Worm (Caenorhabditis elegans) whole organism, dauer: ENCODE data around the gene nstp-8.

ENCODE experiments used
- unc-62 ChIP-seq: sonication (generic microtip); optimal IDR thresholded peaks from 2 replicates; lab custom pipeline; 2017; ENCODE audit warnings: missing biosample characterization, missing genetic modification reagents, missing genetic modification characterization

Gene nstp-8

ce11 chrV:2206181-2206580, 9.3 kb upstream of the nstp-8 start, which contains the start of gene srt-40:
srt-40 (minus strand) TSS chrV:2206281.
- no peak for TF ChIP-seq unc-62

- TF ChIP-seq unc-62 = no peak
These were observed 8.7 kb upstream of the nstp-8 start, which contains the start of gene svh-11 for ce11 chrV:2206801-2207200. svh-11 (plus strand) TSS chrV:2207101.

ce11 chrV:2207527-2207926, 7.9 kb upstream of the nstp-8 start:
- TF ChIP-seq unc-62 = no peak

- no peak for TF ChIP-seq unc-62
These were observed 3.5 kb upstream of the nstp-8 start, which contains the start of gene nhr-133 for ce11 chrV:2211936-2212335. nhr-133 (minus strand) TSS chrV:2212118.

ce11 chrV:2214428-2215038, 919 bp upstream of the nstp-8 start, which contains the start of gene nhr-184:
nhr-184 (minus strand) TSS chrV:2214478.
- TF ChIP-seq unc-62 = no peak

- no peak for TF ChIP-seq unc-62
These were observed 1.5 kb downstream of the nstp-8 start for ce11 chrV:2216927-2217326.

ce11 chrV:2218803-2219202, 3.4 kb downstream of the nstp-8 start, which contains the start of gene nhr-56:
nhr-56 (plus strand) TSS chrV:2219004.
- TF ChIP-seq unc-62 = no peak

- no peak for TF ChIP-seq unc-62
These were observed 6.3 kb downstream of the nstp-8 start, which contains the start of gene nhr-128 for ce11 chrV:2221764-2222163. nhr-128 (plus strand) TSS chrV:2222064.

- TF ChIP-seq unc-62 = no peak
These were observed 9.7 kb downstream of the nstp-8 start, which contains the start of gene nhr-103 for ce11 chrV:2225130-2225529. nhr-103 (plus strand) TSS chrV:2225430.

ce11 chrV:2226903-2227302, 11.5 kb downstream of the nstp-8 start, which contains the start of gene nhr-18:
nhr-18 (plus strand) TSS chrV:2227203.
- TF ChIP-seq unc-62 = no peak

ce11 chrV:2228781-2229180, 13.3 kb downstream of the nstp-8 start, which contains the start of gene nhr-126:
nhr-126 (plus strand) TSS chrV:2229081.
- no peak for TF ChIP-seq unc-62

ce11 chrV:2230912-2231311, 15.5 kb downstream of the nstp-8 start, which contains the start of gene nhr-134:
nhr-134 (plus strand) TSS chrV:2231223.
- no peak for TF ChIP-seq unc-62

- TF ChIP-seq unc-62 = no peak
These were observed 17.7 kb downstream of the nstp-8 start, which contains the start of gene nhr-96 for ce11 chrV:2233177-2233576. nhr-96 (plus strand) TSS chrV:2233477.

- no peak for TF ChIP-seq unc-62
These were observed 20.4 kb downstream of the nstp-8 start, which contains the start of gene cyp-33C4 for ce11 chrV:2235848-2236247. cyp-33C4 (plus strand) TSS chrV:2236140.

- TF ChIP-seq unc-62 = no peak
These were observed 22.6 kb downstream of the nstp-8 start for ce11 chrV:2238012-2238411.

- no peak for TF ChIP-seq unc-62
These were observed 27.2 kb downstream of the nstp-8 start, which contains the start of gene cyp-33C3 for ce11 chrV:2242630-2243029. cyp-33C3 (plus strand) TSS chrV:2242778.

ce11 chrV:2244751-2245150, 29.3 kb downstream of the nstp-8 start, which contains the start of gene cyp-33C5:
cyp-33C5 (plus strand) TSS chrV:2245004.
- TF ChIP-seq unc-62 = no peak

ce11 chrV:2249310-2249709, 33.9 kb downstream of the nstp-8 start, which contains the start of gene cyp-33C6:
cyp-33C6 (minus strand) TSS chrV:2249410.
- TF ChIP-seq unc-62 = no peak
